Fruit fly (Drosophila melanogaster) whole organism, embryonic: ENCODE measurements around the gene CG43737.

Experiments used
- BEAF-32 ChIP-seq: fragments of 200-800 bp; sonication (Bioruptor generic); optimal IDR thresholded peaks from 3 replicates; lab custom pipeline; 2017; ENCODE audit warnings: missing biosample characterization, missing genetic modification characterization, mild to moderate bottlenecking, moderate library complexity, missing genetic modification reagents
- BtbVII ChIP-seq: fragments of 200-800 bp; sonication (Bioruptor generic); optimal IDR thresholded peaks from 3 replicates; lab custom pipeline; 2017; ENCODE audit warnings: missing biosample characterization, mild to moderate bottlenecking, missing genetic modification characterization
- CG1024 ChIP-seq: fragments of 200-800 bp; sonication (Bioruptor generic); IDR thresholded peaks from 2 replicates; pipeline ENCODE4 v1.3.6; 2022; ENCODE audit warnings: missing biosample characterization, missing genetic modification characterization
- CG10565 ChIP-seq: fragments of 200-800 bp; sonication (Bioruptor generic); optimal IDR thresholded peaks from 3 replicates; lab custom pipeline; 2016; ENCODE audit warnings: missing biosample characterization, mild to moderate bottlenecking, missing genetic modification characterization
- CG12071 ChIP-seq: fragments of 200-800 bp; sonication (Bioruptor generic); optimal IDR thresholded peaks from 3 replicates; lab custom pipeline; 2018; ENCODE audit warnings: missing biosample characterization, mild to moderate bottlenecking, missing genetic modification characterization
- CG1233 ChIP-seq: fragments of 200-800 bp; sonication (Bioruptor generic); optimal IDR thresholded peaks from 4 replicates; lab custom pipeline; 2018; ENCODE audit warnings: missing biosample characterization, mild to moderate bottlenecking, missing genetic modification characterization
- CG12659 ChIP-seq: fragments of 200-800 bp; sonication (Bioruptor generic); optimal IDR thresholded peaks from 3 replicates; lab custom pipeline; 2017; ENCODE audit warnings: mild to moderate bottlenecking, missing biosample characterization, missing genetic modification reagents, missing genetic modification characterization
- CG13894 ChIP-seq: fragments of 200-800 bp; sonication (Bioruptor generic); optimal IDR thresholded peaks from 3 replicates; lab custom pipeline; 2018; ENCODE audit warnings: missing biosample characterization, mild to moderate bottlenecking, missing genetic modification characterization, moderate library complexity
- CG14965 ChIP-seq: fragments of 200-800 bp; sonication (Bioruptor generic); optimal IDR thresholded peaks from 2 replicates; lab custom pipeline; 2016; ENCODE audit warnings: missing biosample characterization, missing genetic modification characterization, borderline replicate concordance
- CG1603 ChIP-seq: fragments of 200-800 bp; sonication (Bioruptor generic); optimal IDR thresholded peaks from 2 replicates; lab custom pipeline; 2019; ENCODE audit warnings: missing biosample characterization, mild to moderate bottlenecking, missing genetic modification characterization, moderate library complexity
- CG17829 ChIP-seq: fragments of 200-800 bp; optimal IDR thresholded peaks from 2 replicates; lab custom pipeline; 2019; ENCODE audit warnings: missing biosample characterization, mild to moderate bottlenecking, missing genetic modification characterization, moderate library complexity
- CG2202 ChIP-seq: fragments of 200-800 bp; sonication (Bioruptor generic); optimal IDR thresholded peaks from 2 replicates; lab custom pipeline; 2018; ENCODE audit warnings: missing biosample characterization, mild to moderate bottlenecking, missing genetic modification characterization
- CG3726 ChIP-seq: fragments of 200-800 bp; sonication (Bioruptor generic); IDR thresholded peaks from 3 replicates; pipeline ENCODE4, ENCODE4 v1.3.6; 2022; ENCODE audit warnings: missing biosample characterization, missing genetic modification characterization
- CG3847 ChIP-seq: fragments of 200-800 bp; sonication (Bioruptor generic); IDR thresholded peaks from 2 replicates; pipeline ENCODE4 v1.3.6; 2022; ENCODE audit warnings: missing biosample characterization, missing genetic modification characterization
- CG42726 ChIP-seq: fragments of 200-800 bp; sonication (Bioruptor generic); IDR thresholded peaks from 2 replicates; pipeline ENCODE4 v1.3.6; 2022; ENCODE audit warnings: missing biosample characterization, missing genetic modification characterization; ENCODE audit not compliant: partially characterized antibody
- CG4617 ChIP-seq: fragments of 200-800 bp; sonication (Bioruptor generic); optimal IDR thresholded peaks from 3 replicates; lab custom pipeline; 2016; ENCODE audit warnings: missing biosample characterization, missing genetic modification characterization, borderline replicate concordance
- CG7987 ChIP-seq: fragments of 200-800 bp; sonication (Bioruptor generic); optimal IDR thresholded peaks from 2 replicates; lab custom pipeline; 2018; ENCODE audit warnings: missing biosample characterization, mild to moderate bottlenecking, missing genetic modification characterization, moderate library complexity
- CG8359 ChIP-seq: fragments of 200-800 bp; sonication (Bioruptor generic); optimal IDR thresholded peaks from 2 replicates; lab custom pipeline; 2017; ENCODE audit warnings: missing biosample characterization, mild to moderate bottlenecking, missing genetic modification characterization, borderline replicate concordance
- CG8765 ChIP-seq: fragments of 200-800 bp; sonication (Bioruptor generic); IDR thresholded peaks from 2 replicates; pipeline ENCODE4 v1.3.6; 2022; ENCODE audit warnings: missing biosample characterization, missing genetic modification characterization
- D ChIP-seq, 2 experiments: fragments of 200-800 bp in 1 of 2; fragments of >200 bp in 1 of 2; sonication (Bioruptor generic) in 1 of 2; optimal IDR thresholded peaks; 2 replicates in 1 of 2; 3 replicates in 1 of 2; lab custom pipeline; 2017; ENCODE audit warnings: mild to moderate bottlenecking in 1 of 2, missing biosample characterization in 1 of 2, missing genetic modification characterization in 1 of 2, missing genetic modification reagents in 1 of 2
- Dbx ChIP-seq: fragments of 200-800 bp; sonication (Bioruptor generic); IDR thresholded peaks from 3 replicates; pipeline ENCODE4 v1.3.6; 2022; ENCODE audit warnings: missing biosample characterization, missing genetic modification characterization
- Doc2 ChIP-seq: fragments of 200-800 bp; sonication (Bioruptor generic); IDR thresholded peaks from 2 replicates; pipeline ENCODE4 v1.3.6; 2022; ENCODE audit warnings: missing biosample characterization, missing genetic modification characterization
- Gug ChIP-seq: fragments of 200-800 bp; sonication (Bioruptor generic); IDR thresholded peaks from 4 replicates; pipeline ENCODE4 v1.3.6; 2022; ENCODE audit warnings: missing biosample characterization, missing genetic modification characterization
- ash1 ChIP-seq: fragments of 200-800 bp; sonication (Bioruptor generic); optimal IDR thresholded peaks from 2 replicates; lab custom pipeline; 2018; ENCODE audit warnings: missing biosample characterization, mild to moderate bottlenecking, missing genetic modification characterization
- cad ChIP-seq: fragments of >200 bp; optimal IDR thresholded peaks from 2 replicates; lab custom pipeline; 2017; ENCODE audit warnings: missing biosample characterization, missing genetic modification characterization
- cas ChIP-seq: fragments of 200-800 bp; sonication (Bioruptor generic); IDR thresholded peaks from 2 replicates; pipeline ENCODE4 v1.3.6; 2022; ENCODE audit warnings: missing biosample characterization, missing genetic modification characterization
- cato ChIP-seq: fragments of 200-800 bp; sonication (Bioruptor generic); optimal IDR thresholded peaks from 2 replicates; lab custom pipeline; 2016; ENCODE audit warnings: missing biosample characterization, missing genetic modification characterization, borderline replicate concordance
- danr ChIP-seq: fragments of 200-800 bp; sonication (Bioruptor generic); IDR thresholded peaks from 2 replicates; pipeline ENCODE4 v1.3.6; 2022; ENCODE audit warnings: missing biosample characterization, missing genetic modification characterization
- dati ChIP-seq: fragments of 200-800 bp; sonication (Bioruptor generic); IDR thresholded peaks from 2 replicates; pipeline ENCODE4 v1.3.6; 2022; ENCODE audit warnings: missing biosample characterization, missing genetic modification characterization
- dimm ChIP-seq: fragments of 200-800 bp; sonication (Bioruptor generic); IDR thresholded peaks from 2 replicates; pipeline ENCODE4 v1.3.6; 2022; ENCODE audit warnings: missing biosample characterization, missing genetic modification characterization
- fd102C ChIP-seq: fragments of 200-800 bp; sonication (Bioruptor generic); optimal IDR thresholded peaks from 2 replicates; lab custom pipeline; 2018; ENCODE audit warnings: missing biosample characterization, mild to moderate bottlenecking, missing genetic modification characterization, moderate library complexity
- gce ChIP-seq: fragments of 200-800 bp; sonication (Bioruptor generic); IDR thresholded peaks from 3 replicates; pipeline ENCODE4 v1.3.6; 2022; ENCODE audit warnings: missing biosample characterization, missing genetic modification characterization
- jing ChIP-seq: fragments of 200-800 bp; sonication (Bioruptor generic); optimal IDR thresholded peaks from 2 replicates; lab custom pipeline; 2018; ENCODE audit warnings: missing biosample characterization, mild to moderate bottlenecking, missing genetic modification characterization
- jumu ChIP-seq: fragments of 200-800 bp; sonication (Bioruptor generic); optimal IDR thresholded peaks from 3 replicates; lab custom pipeline; 2016; ENCODE audit warnings: missing biosample characterization, missing genetic modification characterization
- nerfin-2 ChIP-seq: fragments of 200-800 bp; sonication (Bioruptor generic); IDR thresholded peaks from 2 replicates; pipeline ENCODE4 v1.3.6; 2022; ENCODE audit warnings: missing biosample characterization, missing genetic modification characterization; ENCODE audit not compliant: partially characterized antibody
- org-1 ChIP-seq: fragments of 200-800 bp; sonication (Bioruptor generic); optimal IDR thresholded peaks from 2 replicates; lab custom pipeline; 2017; ENCODE audit warnings: missing biosample characterization, missing genetic modification characterization
- pho ChIP-seq: fragments of 200-800 bp; sonication (Bioruptor generic); optimal IDR thresholded peaks from 2 replicates; lab custom pipeline; 2016; ENCODE audit warnings: missing biosample characterization, missing genetic modification characterization
- rib ChIP-seq: fragments of 200-800 bp; sonication (Bioruptor generic); IDR thresholded peaks from 2 replicates; pipeline ENCODE4 v1.3.6; 2022; ENCODE audit warnings: missing biosample characterization, missing genetic modification characterization
- sima ChIP-seq: fragments of 200-800 bp; sonication (Bioruptor generic); optimal IDR thresholded peaks from 2 replicates; lab custom pipeline; 2016; ENCODE audit warnings: missing biosample characterization, missing genetic modification characterization
- sna ChIP-seq: fragments of 200-800 bp; sonication (Bioruptor generic); IDR thresholded peaks from 2 replicates; pipeline ENCODE4 v1.3.6; 2022; ENCODE audit warnings: missing biosample characterization, missing genetic modification characterization; ENCODE audit not compliant: partially characterized antibody
- sob ChIP-seq: fragments of 200-800 bp; sonication (Bioruptor generic); IDR thresholded peaks from 2 replicates; pipeline ENCODE4 v1.3.6; 2022; ENCODE audit warnings: missing biosample characterization, missing genetic modification characterization
- ssp ChIP-seq: fragments of 200-800 bp; sonication (Bioruptor generic); IDR thresholded peaks from 2 replicates; pipeline ENCODE4 v1.3.6; 2022; ENCODE audit warnings: missing biosample characterization, missing genetic modification characterization
- stwl ChIP-seq: fragments of 200-800 bp; sonication (Bioruptor generic); optimal IDR thresholded peaks from 3 replicates; lab custom pipeline; 2018; ENCODE audit warnings: missing biosample characterization, mild to moderate bottlenecking, missing genetic modification characterization, moderate library complexity
- tna ChIP-seq: fragments of 200-800 bp; sonication (Bioruptor generic); IDR thresholded peaks from 2 replicates; pipeline ENCODE4 v1.3.6; 2022; ENCODE audit warnings: missing biosample characterization, missing genetic modification characterization; ENCODE audit not compliant: partially characterized antibody
- toy ChIP-seq: fragments of 200-800 bp; sonication (Bioruptor generic); IDR thresholded peaks from 2 replicates; pipeline ENCODE4 v1.3.6; 2022; ENCODE audit warnings: missing biosample characterization, missing genetic modification characterization
- trh ChIP-seq: fragments of 200-800 bp; sonication (Bioruptor generic); optimal IDR thresholded peaks from 2 replicates; lab custom pipeline; 2016; ENCODE audit warnings: missing biosample characterization, missing genetic modification characterization
- tup ChIP-seq: fragments of 200-800 bp; sonication (Bioruptor generic); optimal IDR thresholded peaks from 2 replicates; lab custom pipeline; 2016; ENCODE audit warnings: missing biosample characterization, mild to moderate bottlenecking, missing genetic modification characterization, moderate library complexity

The CG43737 gene

dm6 chrX:15138994-15139863, 36.0 kb upstream of the CG43737 start, which contains the start of gene RpL37-1 (continued):
- TF ChIP-seq pho (GFP tag; lab: Kevin White, UChicago) = peak; percentile 72
- no peak for TF ChIP-seq CG14965 (GFP tag; lab: Kevin White, UChicago)
- 0 out of 4 replicates have a peak, but pooled peaks have one; percentile 6 for TF ChIP-seq Gug
- TF ChIP-seq tna (GFP tag; lab: Robert Waterston, UW) = no peak
- peak; percentile 39; the same call in 1 of the 2 replicates for TF ChIP-seq nerfin-2 (GFP tag; lab: Robert Waterston, UW)
- TF ChIP-seq ash1 (GFP tag; lab: Kevin White, UChicago) = peak; percentile 42
- TF ChIP-seq D (optimal IDR thresholded peaks at IDR 0.05; lab: Kevin White, UChicago) = no peak
- peak; percentile 28 for TF ChIP-seq D (GFP tag; optimal IDR thresholded peaks at IDR 0.05; lab: Kevin White, UChicago)
- peak; percentile 73 for TF ChIP-seq CG7987 (GFP tag; lab: Kevin White, UChicago)
- peak; percentile 6 for TF ChIP-seq CG10565 (GFP tag; lab: Kevin White, UChicago)
- TF ChIP-seq trh (GFP tag; lab: Kevin White, UChicago) = peak; percentile 23
- peak; percentile 48; the same call in 1 of the 2 replicates for TF ChIP-seq cas (GFP tag; lab: Robert Waterston, UW)
- TF ChIP-seq cad (GFP tag; lab: Kevin White, UChicago) = no peak
- TF ChIP-seq CG12659 (GFP tag; lab: Kevin White, UChicago) = peak; percentile 90
- TF ChIP-seq dati (GFP tag; lab: Robert Waterston, UW) = 0 out of 2 replicates have a peak, but pooled peaks have one; percentile 19
- no peak for TF ChIP-seq Doc2 (GFP tag; lab: Robert Waterston, UW)
- 0 out of 2 replicates have a peak, but pooled peaks have one; percentile 27 for TF ChIP-seq CG8765 (GFP tag; lab: Robert Waterston, UW)
- TF ChIP-seq sna (GFP tag; lab: Robert Waterston, UW) = peak; percentile 51
- peak; percentile 73 for TF ChIP-seq CG1603 (tag; lab: Kevin White, UChicago)
- TF ChIP-seq toy (GFP tag; lab: Robert Waterston, UW) = no peak
- peak; percentile 32 for TF ChIP-seq stwl (tag; lab: Kevin White, UChicago)
- peak; percentile 68 for TF ChIP-seq CG12071 (GFP tag; lab: Kevin White, UChicago)
- TF ChIP-seq fd102C (GFP tag; lab: Kevin White, UChicago) = no peak
- peak; percentile 5 for TF ChIP-seq cato (GFP tag; lab: Kevin White, UChicago)
- TF ChIP-seq sima = peak; percentile 39
- peak; percentile 40 for TF ChIP-seq CG1233 (GFP tag; lab: Kevin White, UChicago)
- no peak for TF ChIP-seq rib (GFP tag; lab: Robert Waterston, UW)
- TF ChIP-seq jumu (GFP tag; lab: Kevin White, UChicago) = peak; percentile 35
- peak; percentile 67; the same call in 2 of the 3 replicates for TF ChIP-seq Dbx (GFP tag; lab: Robert Waterston, UW)
- TF ChIP-seq CG3847 = peak; percentile 82
- TF ChIP-seq danr = no peak
- TF ChIP-seq gce (GFP tag; lab: Robert Waterston, UW) = no peak
- TF ChIP-seq CG42726 = peak; percentile 67
- TF ChIP-seq CG4617 (GFP tag; lab: Kevin White, UChicago) = peak; percentile 33
- peak; percentile 20; the same call in 1 of the 2 replicates for TF ChIP-seq CG1024 (GFP tag; lab: Robert Waterston, UW)
- peak; percentile 26 for TF ChIP-seq CG8359
- TF ChIP-seq ssp (GFP tag; lab: Robert Waterston, UW) = peak; percentile 57
- peak; percentile 84 for TF ChIP-seq sob (GFP tag; lab: Robert Waterston, UW)
- TF ChIP-seq CG17829 (tag; lab: Kevin White, UChicago) = peak; percentile 40
- TF ChIP-seq dimm (GFP tag; lab: Robert Waterston, UW) = no peak
- TF ChIP-seq org-1 (GFP tag; lab: Kevin White, UChicago) = peak; percentile 12
- TF ChIP-seq jing (GFP tag; lab: Kevin White, UChicago) = no peak
- TF ChIP-seq tup (GFP tag; lab: Kevin White, UChicago) = no peak
- peak; percentile 96 for TF ChIP-seq BEAF-32
- peak; percentile 52 for TF ChIP-seq BtbVII
- no peak for TF ChIP-seq CG3726 (GFP tag; lab: Robert Waterston, UW)
- TF ChIP-seq CG13894 (tag; lab: Kevin White, UChicago) = peak; percentile 33
- TF ChIP-seq CG2202 (tag; lab: Kevin White, UChicago) = peak; percentile 56
